Worm (Caenorhabditis elegans): ENCODE data around the gene kgb-1.

The kgb-1 gene

ce11 chrIV:427100-427908 is 17.5 kb upstream of the kgb-1 start (continued):
- TF ChIP-seq pha-4 (GFP tag; IDR thresholded peaks at IDR 0.05) = peak; percentile 8; the same call in 1 of the 2 replicates
- no peak for TF ChIP-seq pha-4 (tag; optimal IDR thresholded peaks at IDR 0.05)
- TF ChIP-seq T26A8.4 (GFP tag; IDR thresholded peaks at IDR 0.05) = 0 out of 2 replicates have a peak, but pooled peaks have one; percentile 13
- no peak for TF ChIP-seq unc-62 (GFP tag; optimal IDR thresholded peaks at IDR 0.05 in 1 of 2)
- no peak for TF ChIP-seq unc-62 (tag; optimal IDR thresholded peaks at IDR 0.05)
- TF ChIP-seq nhr-10 (tag; optimal IDR thresholded peaks at IDR 0.05) = no peak
- TF ChIP-seq duxl-1 (tag; optimal IDR thresholded peaks at IDR 0.05; ENCODE audit: poor library complexity) = peak; percentile 36
- 0 out of 2 replicates have a peak, but pooled peaks have one; percentile 20 for TF ChIP-seq Y75B8A.6 (GFP tag; IDR thresholded peaks at IDR 0.05)

ce11 chrIV:426597-426996 is 16.8 kb upstream of the kgb-1 start:
- no peak for TF ChIP-seq pha-4 (GFP tag; IDR thresholded peaks at IDR 0.05)
- TF ChIP-seq pha-4 (tag; optimal IDR thresholded peaks at IDR 0.05) = no peak
- peak; percentile 21 for TF ChIP-seq aha-1 (tag)
- TF ChIP-seq mxl-2 (GFP tag; conservative IDR thresholded peaks at IDR 0.05) = no peak
- TF ChIP-seq pqm-1 (tag; optimal IDR thresholded peaks at IDR 0.05) = no peak
- TF ChIP-seq skn-1 (tag; optimal IDR thresholded peaks at IDR 0.05) = no peak
- TF ChIP-seq mdl-1 (tag; optimal IDR thresholded peaks at IDR 0.05) = no peak
- no peak for TF ChIP-seq tra-1 (GFP tag; IDR thresholded peaks at IDR 0.05)
- TF ChIP-seq fos-1 (tag; optimal IDR thresholded peaks at IDR 0.05) = no peak
- TF ChIP-seq R02D3.7 (tag; optimal IDR thresholded peaks at IDR 0.05) = no peak
- TF ChIP-seq hif-1 (tag; optimal IDR thresholded peaks at IDR 0.05) = no peak
- no peak for TF ChIP-seq ceh-32 (tag; optimal IDR thresholded peaks at IDR 0.05; ENCODE audit: poor library complexity)
- TF ChIP-seq ama-1 (optimal IDR thresholded peaks at IDR 0.05) = no peak
- no peak for TF ChIP-seq lin-39 (tag; optimal IDR thresholded peaks at IDR 0.05)
- TF ChIP-seq gei-8 (GFP tag; optimal IDR thresholded peaks at IDR 0.05) = no peak
- no peak for TF ChIP-seq ztf-7 (tag; optimal IDR thresholded peaks at IDR 0.05)
- 0 out of 2 replicates have a peak, but pooled peaks have one; percentile 15 for TF ChIP-seq dmd-9 (GFP tag; IDR thresholded peaks at IDR 0.05)
- no peak for TF ChIP-seq lsy-2 (tag; optimal IDR thresholded peaks at IDR 0.05)
- no peak for TF ChIP-seq attf-4 (tag; optimal IDR thresholded peaks at IDR 0.05)
- 0 out of 4 replicates have a peak, but pooled peaks of 1 of the 2 experiments have one; percentile 33 for TF ChIP-seq madf-5 (GFP tag; IDR thresholded peaks at IDR 0.05)
- TF ChIP-seq zip-11 (GFP tag; IDR thresholded peaks at IDR 0.05) = no peak
- TF ChIP-seq ZK337.2 (GFP tag; IDR thresholded peaks at IDR 0.05) = no peak
- TF ChIP-seq nhr-28 (tag; optimal IDR thresholded peaks at IDR 0.05) = no peak
- no peak for TF ChIP-seq nhr-237 (tag; optimal IDR thresholded peaks at IDR 0.05)
- no peak for TF ChIP-seq rbr-2 (tag; optimal IDR thresholded peaks at IDR 0.05)
- no peak for TF ChIP-seq nhr-25 (tag; optimal IDR thresholded peaks at IDR 0.05; ENCODE audit: borderline replicate concordance, insufficient read depth)
- no peak for TF ChIP-seq daf-8 (GFP tag; IDR thresholded peaks at IDR 0.05)
- no peak for TF ChIP-seq hmg-1.1 (GFP tag; IDR thresholded peaks at IDR 0.05)
- no peak for TF ChIP-seq ceh-62 (tag; optimal IDR thresholded peaks at IDR 0.05)
- no peak for TF ChIP-seq nhr-11 (tag; optimal IDR thresholded peaks at IDR 0.05)
- TF ChIP-seq set-16 (GFP tag; IDR thresholded peaks at IDR 0.05) = peak; percentile 96
- TF ChIP-seq nhr-111 (GFP tag; optimal IDR thresholded peaks at IDR 0.05) = no peak
- no peak for TF ChIP-seq lin-1 (GFP tag; IDR thresholded peaks at IDR 0.05)
- TF ChIP-seq F49E8.2 (tag; optimal IDR thresholded peaks at IDR 0.05; ENCODE audit: borderline replicate concordance) = no peak
- TF ChIP-seq ceh-20 (GFP tag; IDR thresholded peaks at IDR 0.05) = no peak
- TF ChIP-seq zag-1 (tag; optimal IDR thresholded peaks at IDR 0.05) = no peak
- no peak for TF ChIP-seq mep-1 (tag; optimal IDR thresholded peaks at IDR 0.05)
- TF ChIP-seq ceh-28 (tag; optimal IDR thresholded peaks at IDR 0.05) = no peak
- TF ChIP-seq cey-2 (tag; optimal IDR thresholded peaks at IDR 0.05; ENCODE audit: borderline replicate concordance, insufficient read depth) = no peak
- TF ChIP-seq arid-1 (GFP tag; conservative IDR thresholded peaks at IDR 0.05) = no peak
- TF ChIP-seq egl-43 (GFP tag; IDR thresholded peaks at IDR 0.05) = peak; percentile 54
- no peak for TF ChIP-seq Y105C5A.15 (GFP tag; IDR thresholded peaks at IDR 0.05)
- no peak for TF ChIP-seq F10B5.3 (tag; optimal IDR thresholded peaks at IDR 0.05)
